Fruit fly (Drosophila melanogaster): Measurements from ENCODE around the gene CG17129.

dm6 chr3L:692699-693098, 12.6 kb upstream of the CG17129 start, which contains the start of gene Vti1a:
- no peak for TF ChIP-seq CG12768 (GFP tag; optimal IDR thresholded peaks at IDR 0.05)
- no peak for TF ChIP-seq CG7045 (GFP tag; optimal IDR thresholded peaks at IDR 0.05)
- no peak for TF ChIP-seq CG11617 (GFP tag; optimal IDR thresholded peaks at IDR 0.05)
- no peak for TF ChIP-seq CG14711 (tag; optimal IDR thresholded peaks at IDR 0.05)
- no peak for TF ChIP-seq CG33017 (tag; optimal IDR thresholded peaks at IDR 0.05)
- peak; percentile 36 for TF ChIP-seq bab1 (GFP tag; optimal IDR thresholded peaks at IDR 0.05)
- TF ChIP-seq ovo (GFP tag; optimal IDR thresholded peaks at IDR 0.05) = no peak
- TF ChIP-seq cnc (optimal IDR thresholded peaks at IDR 0.05) = no peak
- TF ChIP-seq Crg-1 (GFP tag; optimal IDR thresholded peaks at IDR 0.05) = no peak
- TF ChIP-seq CG5204 (GFP tag; optimal IDR thresholded peaks at IDR 0.05) = no peak
- TF ChIP-seq kay (GFP tag; ENCODE audit: borderline replicate concordance) = no peak
- no peak for TF ChIP-seq tj (GFP tag; optimal IDR thresholded peaks at IDR 0.05)

All from whole organism, adult.